Fruit fly (Drosophila melanogaster) Kc167 (cell line): Measurements from ENCODE around the gene CG32856.

ENCODE experiments used
- Myc ChIP-seq: fragments of >200 bp; optimal IDR thresholded peaks from 2 replicates; lab custom pipeline; 2017; ENCODE audit warnings: missing external identifiers
- Sin3A ChIP-seq: fragments of >200 bp; optimal IDR thresholded peaks from 2 replicates; lab custom pipeline; 2018; ENCODE audit warnings: missing external identifiers
- h ChIP-seq: fragments of >200 bp; optimal IDR thresholded peaks from 3 replicates; lab custom pipeline; 2018; ENCODE audit warnings: missing external identifiers
- insv ChIP-seq: fragments of >200 bp; optimal IDR thresholded peaks from 3 replicates; lab custom pipeline; 2018; ENCODE audit warnings: missing external identifiers
- psq ChIP-seq: fragments of >200 bp; optimal IDR thresholded peaks from 2 replicates; lab custom pipeline; 2017; ENCODE audit warnings: missing external identifiers
- ttk ChIP-seq: sonication (Bioruptor generic); optimal IDR thresholded peaks from 2 replicates; lab custom pipeline; 2017; ENCODE audit warnings: missing external identifiers

CG32856 gene

dm6 chr3R:15965169-15965568 lies at the start of gene CG32856, which contains the start of gene Rbf2:
Gene CG32856 (minus strand): TSS chr3R:15965351.
Gene Rbf2 (plus strand): TSS chr3R:15965446.
- TF ChIP-seq ttk (lab: Kevin White, UChicago) (no peak), psq (lab: Kevin White, UChicago) (no peak), h (lab: Kevin White, UChicago) (no peak)

- TF ChIP-seq ttk (lab: Kevin White, UChicago) (no peak), h (lab: Kevin White, UChicago) (no peak)
Observed at dm6 chr3R:16014573-16014972, 49.4 kb upstream of the CG32856 start.

dm6 chr3R:16013580-16013979 lies 48.4 kb upstream of the CG32856 start:
- TF ChIP-seq h (lab: Kevin White, UChicago) (no peak), Sin3A (lab: Kevin White, UChicago) (no peak), Myc (lab: Kevin White, UChicago) (no peak), psq (lab: Kevin White, UChicago) (no peak), ttk (lab: Kevin White, UChicago) (no peak), insv (lab: Kevin White, UChicago) (no peak)

dm6 chr3R:16011698-16012332 lies 46.7 kb upstream of the CG32856 start:
- no peak for TF ChIP-seq Myc (lab: Kevin White, UChicago)
- TF ChIP-seq h (lab: Kevin White, UChicago) = no peak

- TF ChIP-seq insv (lab: Kevin White, UChicago) (no peak), Sin3A (lab: Kevin White, UChicago) (no peak), ttk (lab: Kevin White, UChicago) (no peak), psq (lab: Kevin White, UChicago) (no peak), h (lab: Kevin White, UChicago) (no peak), Myc (lab: Kevin White, UChicago) (no peak)
Observed at dm6 chr3R:16010009-16010505, 44.9 kb upstream of the CG32856 start.

dm6 chr3R:16009030-16009429 lies 43.9 kb upstream of the CG32856 start, which contains the start of gene GATAe:
Gene GATAe (plus strand): TSS chr3R:16009105.
- TF ChIP-seq insv (lab: Kevin White, UChicago) (no peak), ttk (lab: Kevin White, UChicago) (no peak), h (lab: Kevin White, UChicago) (no peak), Myc (lab: Kevin White, UChicago) (no peak), psq (lab: Kevin White, UChicago) (no peak), Sin3A (lab: Kevin White, UChicago) (no peak)

dm6 chr3R:16008300-16008699 lies 43.1 kb upstream of the CG32856 start:
- TF ChIP-seq ttk (lab: Kevin White, UChicago) = no peak
- no peak for TF ChIP-seq insv (lab: Kevin White, UChicago)

- TF ChIP-seq Myc (lab: Kevin White, UChicago) (no peak), Sin3A (lab: Kevin White, UChicago) (no peak), psq (lab: Kevin White, UChicago) (no peak), insv (lab: Kevin White, UChicago) (no peak), h (lab: Kevin White, UChicago) (no peak)
Observed at dm6 chr3R:16006806-16007556, 41.8 kb upstream of the CG32856 start.

- no peak for TF ChIP-seq Sin3A (lab: Kevin White, UChicago)
- no peak for TF ChIP-seq Myc (lab: Kevin White, UChicago)
- TF ChIP-seq insv (lab: Kevin White, UChicago) = no peak
- no peak for TF ChIP-seq h (lab: Kevin White, UChicago)
- TF ChIP-seq ttk (lab: Kevin White, UChicago) = no peak
- no peak for TF ChIP-seq psq (lab: Kevin White, UChicago)
Observed at dm6 chr3R:16005943-16006342, 40.8 kb upstream of the CG32856 start.

- TF ChIP-seq h (lab: Kevin White, UChicago) (no peak), Sin3A (lab: Kevin White, UChicago) (no peak), insv (lab: Kevin White, UChicago) (no peak), ttk (lab: Kevin White, UChicago) (no peak), Myc (lab: Kevin White, UChicago) (no peak), psq (lab: Kevin White, UChicago) (no peak)
Observed at dm6 chr3R:16004691-16005474, 39.7 kb upstream of the CG32856 start.

dm6 chr3R:16004015-16004414 lies 38.9 kb upstream of the CG32856 start:
- TF ChIP-seq ttk (lab: Kevin White, UChicago) (no peak), h (lab: Kevin White, UChicago) (no peak), Sin3A (lab: Kevin White, UChicago) (no peak), psq (lab: Kevin White, UChicago) (no peak), insv (lab: Kevin White, UChicago) (no peak), Myc (lab: Kevin White, UChicago) (no peak)
